Worm (Caenorhabditis elegans): ENCODE data around the gene K05F1.8.

The K05F1.8 gene

DNA sequence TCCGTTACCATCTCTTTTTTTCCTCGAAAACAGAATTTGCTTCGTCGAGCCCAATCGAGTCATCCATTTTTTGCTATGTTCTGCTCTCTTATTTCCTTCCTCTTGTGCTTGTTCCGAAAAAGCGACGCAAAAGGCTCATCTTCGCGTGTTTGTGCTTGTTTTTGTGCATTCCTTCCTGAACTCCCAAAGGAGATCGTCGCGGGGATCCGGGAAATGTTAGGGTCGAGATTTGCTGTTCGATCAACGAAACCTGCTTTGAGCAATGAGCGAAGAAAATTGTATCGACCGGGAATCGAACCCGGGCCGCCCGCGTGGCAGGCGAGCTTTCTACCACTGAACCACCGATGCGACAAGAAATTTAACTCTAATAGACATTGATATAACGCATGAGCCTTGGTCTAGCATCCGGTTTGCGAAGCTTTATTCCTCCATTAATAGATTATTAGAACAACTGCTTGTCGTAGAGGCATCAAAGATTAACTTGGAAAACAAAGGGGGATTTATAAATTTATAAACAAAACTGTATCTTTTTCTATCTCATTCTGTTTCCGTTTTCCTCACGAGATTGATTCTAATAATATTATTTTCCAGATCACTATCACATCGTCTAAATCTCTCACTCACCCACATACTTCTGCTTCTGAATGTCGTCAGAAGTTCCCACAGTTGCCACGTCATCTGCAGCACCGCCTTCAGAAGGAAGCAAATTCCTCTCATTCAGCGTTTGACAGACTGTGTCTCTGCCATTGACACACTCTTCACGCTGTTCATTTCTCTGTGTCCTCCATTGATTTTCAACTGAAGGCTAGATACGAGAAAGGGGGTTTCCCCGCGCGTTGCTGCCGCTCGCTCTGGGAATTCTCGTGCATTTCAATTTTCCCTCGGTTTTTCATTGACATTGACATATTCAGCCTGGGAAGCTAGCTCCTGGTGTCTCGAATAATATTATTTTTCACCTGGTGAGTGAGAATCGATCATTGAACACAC, 17.2 kb downstream of the K05F1.8 start, which contains the start of gene K05F1.6 (continued):
- peak; percentile 70 for TF ChIP-seq Y95B8A.8 (GFP tag; IDR thresholded peaks at IDR 0.05)
- peak; percentile 72 for TF ChIP-seq mcd-1 (GFP tag; IDR thresholded peaks at IDR 0.05)
- peak; percentile 60 for TF ChIP-seq ets-4 (GFP tag; optimal IDR thresholded peaks at IDR 0.05)
- peak; percentile 33 for TF ChIP-seq nhr-179 (tag; optimal IDR thresholded peaks at IDR 0.05)
- peak; percentile 77 for TF ChIP-seq F49E8.2 (tag; optimal IDR thresholded peaks at IDR 0.05; ENCODE audit: insufficient read depth)
- peak; percentile 93 for TF ChIP-seq F23B12.7 (tag; optimal IDR thresholded peaks at IDR 0.05; ENCODE audit: insufficient read depth)
- no peak for TF ChIP-seq ceh-58 (GFP tag; IDR thresholded peaks at IDR 0.05)
- TF ChIP-seq cebp-1 (GFP tag; IDR thresholded peaks at IDR 0.05), result 0 out of 2 replicates have a peak, but pooled peaks have one; percentile 53
- TF ChIP-seq cebp-1 (tag; optimal IDR thresholded peaks at IDR 0.05), result peak; percentile 70
- peak; percentile 83 for TF ChIP-seq ceh-79 (tag; optimal IDR thresholded peaks at IDR 0.05)
- TF ChIP-seq dpff-1 (tag; optimal IDR thresholded peaks at IDR 0.05), result peak; percentile 66
- TF ChIP-seq nhr-80 (tag; optimal IDR thresholded peaks at IDR 0.05), result peak; percentile 81
- 0 out of 2 replicates have a peak, but pooled peaks have one; percentile 18 for TF ChIP-seq F39B2.1 (GFP tag; IDR thresholded peaks at IDR 0.05)
- TF ChIP-seq rpc-1 (optimal IDR thresholded peaks at IDR 0.05), result peak; percentile 90
- TF ChIP-seq rpc-1 (tag; optimal IDR thresholded peaks at IDR 0.05), result peak; percentile 89
- TF ChIP-seq tbp1 (GFP tag; optimal IDR thresholded peaks at IDR 0.05), result peak; percentile 95
- TF ChIP-seq ccch-3 (GFP tag; optimal IDR thresholded peaks at IDR 0.05), result no peak
- peak; percentile 85 for TF ChIP-seq egl-44 (GFP tag; IDR thresholded peaks at IDR 0.05)
- TF ChIP-seq dpl-1 (GFP tag; optimal IDR thresholded peaks at IDR 0.05), result no peak
- TF ChIP-seq dox-1 (GFP tag; IDR thresholded peaks at IDR 0.05), result peak; percentile 89
- TF ChIP-seq B0261.1 (tag; optimal IDR thresholded peaks at IDR 0.05), result peak; percentile 94
- TF ChIP-seq attf-3 (GFP tag; conservative IDR thresholded peaks at IDR 0.05), result peak; percentile 48; the same call in 1 of the 2 replicates
- TF ChIP-seq hmg-20 (GFP tag; IDR thresholded peaks at IDR 0.05), result peak; percentile 18; the same call in 1 of the 2 replicates
- TF ChIP-seq nfya-2 (GFP tag; IDR thresholded peaks at IDR 0.05), result 0 out of 2 replicates have a peak, but pooled peaks have one; percentile 23
- TF ChIP-seq ztf-25 (GFP tag; IDR thresholded peaks at IDR 0.05), result peak; percentile 88; the same call in 1 of the 2 replicates
- TF ChIP-seq egl-18 (GFP tag; IDR thresholded peaks at IDR 0.05), result no peak; the same call in 1 of the 2 replicates
- TF ChIP-seq K12H6.12 (tag; optimal IDR thresholded peaks at IDR 0.05), result peak; percentile 69
- peak; percentile 90 for TF ChIP-seq F52B5.7 (tag; optimal IDR thresholded peaks at IDR 0.05)
- TF ChIP-seq somi-1 (GFP tag; optimal IDR thresholded peaks at IDR 0.05), result peak; percentile 82
- TF ChIP-seq ekl-4 (GFP tag; IDR thresholded peaks at IDR 0.05), result peak; percentile 67; the same call in 1 of the 2 replicates
- peak; percentile 83 for TF ChIP-seq him-1 (tag; optimal IDR thresholded peaks at IDR 0.05)
- TF ChIP-seq athp-1 (tag; optimal IDR thresholded peaks at IDR 0.05), result peak; percentile 77
- peak; percentile 64; the same call in 1 of the 2 replicates for TF ChIP-seq Y79H2A.3 (GFP tag; conservative IDR thresholded peaks at IDR 0.05)
- peak; percentile 83 for TF ChIP-seq chd-7 (tag; optimal IDR thresholded peaks at IDR 0.05)

ce11 chrII:5779866-5780265, 19.6 kb downstream of the K05F1.8 start:
- TF ChIP-seq hmg-1.2 (GFP tag; IDR thresholded peaks at IDR 0.05), result peak; percentile 50; the same call in 1 of the 2 replicates
- TF ChIP-seq ceh-27 (GFP tag; optimal IDR thresholded peaks at IDR 0.05), result peak; percentile 7
- no peak for TF ChIP-seq zfh-2 (GFP tag; conservative IDR thresholded peaks at IDR 0.05)

All from whole organism, young adult.